Worm (Caenorhabditis elegans) whole organism, young adult: ENCODE data around the gene inx-9.

Experiments used
- B0336.3 ChIP-seq: fragments of 200-800 bp; sonication (Bioruptor generic); IDR thresholded peaks from 2 replicates; pipeline ENCODE4 v1.3.6; 2022; ENCODE audit warnings: missing genetic modification characterization, missing compliant biosample characterization
- attf-5 ChIP-seq: fragments of 200-800 bp; sonication (Bioruptor generic); optimal IDR thresholded peaks from 2 replicates; lab custom pipeline; 2018; ENCODE audit warnings: mild to moderate bottlenecking, missing genetic modification characterization, missing compliant biosample characterization
- him-1 ChIP-seq: sonication (generic microtip); optimal IDR thresholded peaks from 2 replicates; lab custom pipeline; 2016; ENCODE audit warnings: missing genotype, missing genetic modification reagents, missing genetic modification characterization, missing compliant biosample characterization
- rpc-1 ChIP-seq, 2 experiments: fragments of 150-350 bp in 1 of 2; sonication (generic microtip) in 1 of 2; optimal IDR thresholded peaks; 2 replicates each; lab custom pipeline; 2014 to 2018; ENCODE audit warnings: missing biosample characterization in 1 of 2, missing genetic modification characterization in 1 of 2, missing genetic modification reagents in 1 of 2, missing genotype in 1 of 2

ce11 chrIV:11723255-11723654 lies 47.1 kb downstream of the inx-9 start:
- TF ChIP-seq rpc-1 (optimal IDR thresholded peaks at IDR 0.05; lab: Kevin White, UChicago) (no peak), rpc-1 (tag; optimal IDR thresholded peaks at IDR 0.05; lab: Kevin White, UChicago) (no peak), B0336.3 (no peak), him-1 (tag; lab: Kevin White, UChicago) (no peak), attf-5 (no peak)
